Worm (Caenorhabditis elegans): ENCODE data around the gene tsr-2.

- TF ChIP-seq blmp-1 (tag; optimal IDR thresholded peaks at IDR 0.05), result no peak
- TF ChIP-seq elt-3 (tag; optimal IDR thresholded peaks at IDR 0.05), result no peak
- TF ChIP-seq flh-1 (GFP tag; optimal IDR thresholded peaks at IDR 0.05), result no peak
- TF ChIP-seq lsy-2 (tag; optimal IDR thresholded peaks at IDR 0.05), result no peak
Measured at ce11 chrIV:16643782-16644181, 12.6 kb upstream of the tsr-2 start.

Measured in whole organism, mixed stage, embryonic.